Worm (Caenorhabditis elegans) whole organism, L2 larva: Measurements from ENCODE around the gene ifas-1.

Source experiments
- C34F6.9 ChIP-seq: fragments of 150-350 bp; optimal IDR thresholded peaks from 2 replicates; lab custom pipeline; 2014; ENCODE audit warnings: missing biosample characterization, missing genetic modification characterization
- F13H6.1 ChIP-seq: sonication (generic microtip); optimal IDR thresholded peaks from 2 replicates; lab custom pipeline; 2016; ENCODE audit warnings: missing genetic modification characterization, missing compliant biosample characterization
- R02D3.7 ChIP-seq: fragments of 150-350 bp; optimal IDR thresholded peaks from 2 replicates; lab custom pipeline; 2014; ENCODE audit warnings: missing biosample characterization, missing genetic modification characterization
- Y55F3AM.14 ChIP-seq: fragments of 200-800 bp; sonication (Bioruptor generic); optimal IDR thresholded peaks from 2 replicates; lab custom pipeline; 2018; ENCODE audit warnings: mild to moderate bottlenecking, missing genetic modification characterization, missing compliant biosample characterization
- ZK546.5 ChIP-seq: sonication (generic microtip); optimal IDR thresholded peaks from 2 replicates; lab custom pipeline; 2017; ENCODE audit warnings: missing biosample characterization, missing genetic modification characterization
- alr-1 ChIP-seq: fragments of 150-350 bp; optimal IDR thresholded peaks from 2 replicates; lab custom pipeline; 2014; ENCODE audit warnings: missing biosample characterization, missing genetic modification characterization
- blmp-1 ChIP-seq: sonication (generic microtip); optimal IDR thresholded peaks from 2 replicates; lab custom pipeline; 2017; ENCODE audit warnings: missing genetic modification characterization, mild to moderate bottlenecking, missing compliant biosample characterization, antibody characterized with exemption, moderate library complexity; ENCODE audit not compliant: insufficient read depth
- ceh-16 ChIP-seq: fragments of 150-350 bp; optimal IDR thresholded peaks from 2 replicates; lab custom pipeline; 2014; ENCODE audit warnings: missing biosample characterization, missing genetic modification characterization
- crh-2 ChIP-seq: sonication (generic microtip); optimal IDR thresholded peaks from 2 replicates; lab custom pipeline; 2017; ENCODE audit warnings: missing biosample characterization, missing genetic modification characterization
- dmd-4 ChIP-seq: sonication (generic microtip); optimal IDR thresholded peaks from 2 replicates; lab custom pipeline; 2017; ENCODE audit warnings: missing biosample characterization, missing genetic modification characterization
- egl-27 ChIP-seq: sonication (generic microtip); optimal IDR thresholded peaks from 3 replicates; lab custom pipeline; 2017; ENCODE audit warnings: missing biosample characterization, missing genetic modification reagents, missing genetic modification characterization
- fos-1 ChIP-seq: fragments of 150-350 bp; optimal IDR thresholded peaks from 2 replicates; lab custom pipeline; 2014; ENCODE audit warnings: missing biosample characterization, missing genetic modification characterization
- gmeb-1 ChIP-seq: fragments of 150-350 bp; optimal IDR thresholded peaks from 2 replicates; lab custom pipeline; 2014; ENCODE audit warnings: missing biosample characterization, missing genetic modification characterization
- lin-13 ChIP-seq: fragments of 150-350 bp; optimal IDR thresholded peaks from 2 replicates; lab custom pipeline; 2014; ENCODE audit warnings: missing biosample characterization, missing genetic modification reagents, missing genetic modification characterization
- lin-39 ChIP-seq: fragments of 150-350 bp; optimal IDR thresholded peaks from 2 replicates; lab custom pipeline; 2014; ENCODE audit warnings: missing biosample characterization, missing genetic modification reagents, missing genetic modification characterization
- lsy-2 ChIP-seq, 2 experiments: fragments of 150-350 bp in 1 of 2; sonication (generic microtip) in 1 of 2; optimal IDR thresholded peaks; 2 replicates each; lab custom pipeline; 2014 to 2017; ENCODE audit warnings: missing biosample characterization in 2 of 2, missing genetic modification characterization in 2 of 2
- mab-5 ChIP-seq: fragments of 150-350 bp; optimal IDR thresholded peaks from 2 replicates; lab custom pipeline; 2014; ENCODE audit warnings: missing biosample characterization, missing genetic modification characterization
- mbf-1 ChIP-seq: sonication (generic microtip); optimal IDR thresholded peaks from 2 replicates; lab custom pipeline; 2017; ENCODE audit warnings: missing biosample characterization, missing genetic modification characterization
- mdl-1 ChIP-seq, 2 experiments: fragments of 150-350 bp in 1 of 2; sonication (generic microtip) in 1 of 2; optimal IDR thresholded peaks; 2 replicates each; lab custom pipeline; 2017; ENCODE audit warnings: missing biosample characterization in 2 of 2, missing genetic modification characterization in 2 of 2
- nhr-12 ChIP-seq: fragments of 150-350 bp; optimal IDR thresholded peaks from 2 replicates; lab custom pipeline; 2014; ENCODE audit warnings: missing biosample characterization, missing genetic modification characterization
- nhr-23 ChIP-seq: fragments of 150-350 bp; optimal IDR thresholded peaks from 2 replicates; lab custom pipeline; 2014; ENCODE audit warnings: missing biosample characterization, missing genetic modification reagents, missing genetic modification characterization
- nhr-77 ChIP-seq: fragments of 150-350 bp; optimal IDR thresholded peaks from 2 replicates; lab custom pipeline; 2014; ENCODE audit warnings: missing biosample characterization, missing genetic modification characterization
- skn-1 ChIP-seq: sonication (generic microtip); optimal IDR thresholded peaks from 2 replicates; lab custom pipeline; 2017; ENCODE audit warnings: missing biosample characterization, missing genetic modification characterization
- sma-9 ChIP-seq, 2 experiments: fragments of 150-350 bp in 1 of 2; sonication (generic microtip) in 1 of 2; optimal IDR thresholded peaks; 2 replicates each; lab custom pipeline; 2014 to 2016; ENCODE audit warnings: missing genetic modification characterization in 2 of 2, mild to moderate bottlenecking in 1 of 2, missing biosample characterization in 1 of 2, missing compliant biosample characterization in 1 of 2, missing genetic modification reagents in 1 of 2, moderate library complexity in 1 of 2
- snpc-4 ChIP-seq: fragments of 150-350 bp; optimal IDR thresholded peaks from 2 replicates; lab custom pipeline; 2014; ENCODE audit warnings: missing biosample characterization, missing genetic modification characterization
- unc-55 ChIP-seq: fragments of 150-350 bp; sonication (generic microtip); optimal IDR thresholded peaks from 3 replicates; lab custom pipeline; 2014; ENCODE audit warnings: missing biosample characterization, missing genetic modification reagents, missing genetic modification characterization
- unc-62 ChIP-seq: fragments of 150-350 bp; optimal IDR thresholded peaks from 2 replicates; lab custom pipeline; 2014; ENCODE audit warnings: missing biosample characterization, missing genetic modification reagents, missing genetic modification characterization
- zag-1 ChIP-seq: fragments of 150-350 bp; optimal IDR thresholded peaks from 2 replicates; lab custom pipeline; 2014; ENCODE audit warnings: missing biosample characterization, missing genetic modification characterization
- ztf-1 ChIP-seq: fragments of 200-800 bp; sonication (Bioruptor generic); conservative IDR thresholded peaks from 2 replicates; pipeline ENCODE4 v1.3.6; 2022; ENCODE audit warnings: missing genetic modification characterization, missing compliant biosample characterization
- ztf-11 ChIP-seq: sonication (generic microtip); optimal IDR thresholded peaks from 2 replicates; lab custom pipeline; 2017; ENCODE audit warnings: missing biosample characterization, missing genetic modification characterization
- ztf-4 ChIP-seq: fragments of 150-350 bp; optimal IDR thresholded peaks from 2 replicates; lab custom pipeline; 2014; ENCODE audit warnings: missing biosample characterization, missing genetic modification characterization

ifas-1 gene

DNA sequence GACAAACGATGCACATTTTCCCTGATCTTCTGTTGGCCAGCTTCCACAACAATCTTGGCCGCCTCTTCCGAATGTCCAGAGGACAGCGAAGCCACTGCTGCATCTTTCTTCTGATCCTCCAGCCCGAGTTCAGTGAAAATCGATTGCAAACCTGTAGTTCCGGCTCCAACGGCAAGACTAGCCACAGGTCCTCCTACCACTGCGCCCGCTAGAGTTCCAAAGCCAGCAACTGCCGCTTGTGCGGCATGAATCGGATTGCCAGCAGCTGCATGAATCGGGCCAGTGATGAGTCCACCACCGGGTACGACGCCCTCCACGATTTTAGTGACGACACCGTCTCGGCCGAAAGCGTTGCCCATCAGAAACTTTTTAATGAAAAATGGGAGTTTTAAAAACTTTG is at the start of gene ifas-1:
Gene ifas-1, minus strand, starts transcription at position 387 of the 400 bp plus-strand sequence.
- TF ChIP-seq mdl-1 (tag; optimal IDR thresholded peaks at IDR 0.05; lab: Kevin White, UChicago) = no peak
- no peak for TF ChIP-seq nhr-23 (tag; lab: Kevin White, UChicago)
- no peak for TF ChIP-seq snpc-4 (tag; lab: Kevin White, UChicago)
- TF ChIP-seq F13H6.1 (tag; lab: Kevin White, UChicago) = no peak
- no peak for TF ChIP-seq mab-5 (tag; lab: Kevin White, UChicago)
- TF ChIP-seq lin-13 = no peak
- TF ChIP-seq, all 48 proteins: peak for 0

DNA sequence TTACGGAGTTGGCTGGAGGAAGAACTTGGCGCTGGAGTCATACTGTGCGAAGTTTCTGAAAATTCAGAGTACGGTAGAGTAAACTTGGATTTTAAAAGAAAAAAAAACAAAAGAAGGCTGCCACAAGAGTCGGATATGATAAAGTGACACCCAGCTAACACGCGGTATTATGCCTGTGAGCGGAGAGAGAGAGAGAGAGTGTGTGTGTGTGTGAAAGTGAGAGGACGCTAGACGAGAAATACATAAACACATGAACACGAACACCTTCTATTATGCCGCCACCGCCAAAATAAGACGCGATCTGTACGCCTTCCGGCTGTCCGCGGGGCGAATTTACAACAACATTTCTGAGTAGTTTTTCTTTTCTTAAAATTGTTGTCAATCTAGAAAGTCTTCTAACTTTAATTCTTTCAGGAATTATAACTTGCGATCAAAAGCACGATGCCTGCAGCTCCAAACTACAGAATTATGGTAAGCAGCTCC is 48.4 kb upstream of the ifas-1 start, which contains the start of gene F12E12.6:
Gene F12E12.6, minus strand, starts transcription at position 51 of the 483 bp plus-strand sequence.
- TF ChIP-seq F13H6.1 (tag; lab: Kevin White, UChicago) = no peak
- TF ChIP-seq skn-1 (tag; lab: Kevin White, UChicago) = no peak
- no peak for TF ChIP-seq ztf-4 (tag; lab: Kevin White, UChicago)
- no peak for TF ChIP-seq ceh-16 (tag; lab: Kevin White, UChicago)
- no peak for TF ChIP-seq R02D3.7 (tag; lab: Kevin White, UChicago)
- TF ChIP-seq, all 48 proteins: peak for 0

DNA sequence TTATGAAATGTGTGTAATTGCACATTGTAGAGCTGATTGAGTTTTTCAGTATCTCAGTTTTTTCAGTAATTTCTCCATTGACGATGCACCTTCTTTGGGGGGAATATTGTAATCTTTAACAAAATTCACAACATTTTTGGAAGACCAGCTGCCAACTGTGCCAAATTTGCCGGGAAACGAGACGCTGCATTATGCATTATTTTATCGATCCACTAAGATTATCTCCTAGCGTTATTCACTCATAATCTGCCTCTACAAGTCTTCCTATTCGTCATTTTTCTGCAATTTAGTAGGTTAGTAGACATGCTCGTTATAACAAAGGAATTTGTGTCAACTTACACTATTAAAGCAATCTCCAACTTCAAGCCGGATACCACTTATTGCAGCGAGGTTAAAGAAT is 43.2 kb upstream of the ifas-1 start, which contains the start of the genes sdz-12 and bath-31:
Gene sdz-12, minus strand, starts transcription at position 101 of the 400 bp plus-strand sequence.
Gene bath-31, plus strand, starts transcription at position 251 of the 400 bp plus-strand sequence.
- TF ChIP-seq blmp-1 (no peak), fos-1 (tag; lab: Kevin White, UChicago) (no peak), ZK546.5 (tag; lab: Kevin White, UChicago) (no peak), lin-39 (tag; lab: Kevin White, UChicago) (no peak), gmeb-1 (tag; lab: Kevin White, UChicago) (no peak), mbf-1 (tag; lab: Kevin White, UChicago) (no peak)

DNA sequence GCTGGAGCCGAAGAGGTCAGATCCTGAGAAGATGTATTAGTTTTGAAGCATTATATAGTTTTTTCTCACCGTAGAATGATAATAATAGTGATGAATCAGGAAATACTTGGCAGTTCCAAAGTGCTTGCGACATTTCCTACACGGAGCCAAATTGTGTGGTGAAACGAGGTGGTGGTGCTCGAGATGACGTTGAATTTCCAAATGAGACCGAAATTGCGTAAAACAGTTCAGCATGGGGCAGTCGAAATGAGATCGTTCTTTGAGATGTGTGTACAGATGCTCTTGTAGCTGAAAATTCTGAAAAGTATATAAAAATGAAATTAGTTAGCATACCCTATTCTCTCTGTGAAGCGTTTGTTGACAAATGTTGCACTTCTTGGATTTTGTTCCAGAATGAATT is 39.5 kb upstream of the ifas-1 start, which contains the start of gene C46E10.8:
Gene C46E10.8, minus strand, starts transcription at position 101 of the 400 bp plus-strand sequence.
- TF ChIP-seq nhr-77 (tag; lab: Kevin White, UChicago) (no peak), C34F6.9 (no peak), ztf-1 (GFP tag; lab: Robert Waterston, UW) (no peak), lsy-2 (tag; optimal IDR thresholded peaks at IDR 0.05; lab: Kevin White, UChicago) (no peak), blmp-1 (no peak), crh-2 (tag; lab: Kevin White, UChicago) (no peak), sma-9 (GFP tag; optimal IDR thresholded peaks at IDR 0.05; lab: Kevin White, UChicago) (no peak), sma-9 (tag; optimal IDR thresholded peaks at IDR 0.05; lab: Kevin White, UChicago) (no peak), nhr-12 (tag; lab: Kevin White, UChicago) (no peak), mab-5 (tag; lab: Kevin White, UChicago) (no peak), dmd-4 (no peak), ztf-11 (no peak), gmeb-1 (tag; lab: Kevin White, UChicago) (no peak), mbf-1 (tag; lab: Kevin White, UChicago) (no peak)

DNA sequence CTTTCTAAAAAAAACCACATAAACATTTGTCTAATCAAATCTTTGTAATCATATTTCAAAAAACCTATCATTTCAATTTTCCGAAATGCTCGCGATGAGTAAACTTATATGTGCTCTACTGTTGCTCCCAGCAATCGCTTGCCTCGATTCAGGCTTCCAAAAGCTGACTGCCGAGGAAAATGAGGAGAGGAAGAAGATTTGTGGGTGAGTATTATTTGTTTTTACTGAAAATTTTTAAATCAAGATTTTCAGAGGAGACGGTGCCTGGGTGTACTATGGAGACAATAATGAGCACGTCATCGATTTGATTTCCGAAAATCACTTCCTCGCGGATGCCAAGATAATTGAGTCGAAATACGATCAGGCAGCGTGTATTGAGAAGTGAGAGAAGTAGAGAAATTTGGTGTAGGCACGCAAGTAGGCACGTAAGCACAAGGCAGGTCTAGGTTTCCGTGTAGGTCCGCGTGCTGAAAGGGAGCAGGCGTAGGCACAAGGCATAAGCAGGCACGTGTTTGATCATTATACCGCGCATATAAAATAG is 35.7 kb upstream of the ifas-1 start, which contains the start of gene C46E10.1:
Gene C46E10.1, plus strand, starts transcription at position 51 of the 541 bp plus-strand sequence.
- TF ChIP-seq fos-1 (tag; lab: Kevin White, UChicago) = no peak
- TF ChIP-seq C34F6.9 = no peak
- TF ChIP-seq mdl-1 (tag; optimal IDR thresholded peaks at IDR 0.05; lab: Kevin White, UChicago) = no peak
- no peak for TF ChIP-seq zag-1 (tag; lab: Kevin White, UChicago)

DNA sequence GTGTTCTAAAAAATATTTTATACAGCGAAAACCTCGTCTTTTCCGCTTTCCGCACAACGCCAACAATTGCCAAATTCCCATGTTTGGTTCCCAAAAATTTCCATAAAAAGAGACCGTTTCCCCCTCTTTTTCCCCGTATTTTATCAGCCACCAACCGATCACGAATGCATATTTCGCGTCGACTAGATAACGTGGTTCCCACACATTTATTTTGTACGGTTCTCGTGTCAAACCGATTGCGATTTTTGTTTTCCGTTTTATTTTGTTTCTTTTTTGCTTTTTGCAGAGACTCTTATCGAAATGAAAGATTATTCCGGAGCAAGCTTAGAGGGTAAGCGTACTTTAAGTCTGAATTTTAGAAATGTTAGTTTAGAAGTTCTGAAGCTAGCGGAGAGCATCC is 32.5 kb upstream of the ifas-1 start, which contains the start of gene C46E10.3:
Gene C46E10.3, plus strand, starts transcription at position 301 of the 400 bp plus-strand sequence.
- TF ChIP-seq unc-55 (GFP tag; lab: Kevin White, UChicago) (no peak), R02D3.7 (tag; lab: Kevin White, UChicago) (no peak), Y55F3AM.14 (GFP tag; lab: Kevin White, UChicago) (no peak), unc-62 (no peak), lin-13 (no peak), lin-39 (tag; lab: Kevin White, UChicago) (no peak), egl-27 (no peak), alr-1 (tag; lab: Kevin White, UChicago) (no peak)
- TF ChIP-seq, all 48 proteins: peak for 0
